Fruit fly (Drosophila melanogaster) whole organism, prepupa: ENCODE data around the gene CG8300.

ENCODE experiments used
- Blimp-1 ChIP-seq: fragments of 200-800 bp; sonication (Bioruptor generic); optimal IDR thresholded peaks from 3 replicates; lab custom pipeline; 2017; ENCODE audit warnings: missing biosample characterization, missing genetic modification characterization, mild to moderate bottlenecking, moderate library complexity, missing genetic modification reagents
- CG10631 ChIP-seq: fragments of 200-800 bp; sonication (Bioruptor generic); optimal IDR thresholded peaks from 2 replicates; lab custom pipeline; 2016; ENCODE audit warnings: missing biosample characterization, missing genetic modification characterization
- CG10669 ChIP-seq: fragments of 200-800 bp; sonication (Bioruptor generic); optimal IDR thresholded peaks from 3 replicates; lab custom pipeline; 2018; ENCODE audit warnings: missing biosample characterization, mild to moderate bottlenecking, missing genetic modification characterization, moderate library complexity
- CG11902 ChIP-seq: fragments of 200-800 bp; sonication (Bioruptor generic); optimal IDR thresholded peaks from 3 replicates; lab custom pipeline; 2016; ENCODE audit warnings: missing biosample characterization, missing genetic modification characterization
- CG1621 ChIP-seq: fragments of 200-800 bp; sonication (Bioruptor generic); optimal IDR thresholded peaks from 3 replicates; lab custom pipeline; 2018; ENCODE audit warnings: missing biosample characterization, mild to moderate bottlenecking, missing genetic modification characterization
- CG31627 ChIP-seq: fragments of 200-800 bp; sonication (Bioruptor generic); optimal IDR thresholded peaks from 3 replicates; lab custom pipeline; 2016; ENCODE audit warnings: missing biosample characterization, missing genetic modification characterization
- CG34406 ChIP-seq: fragments of 200-800 bp; sonication (Bioruptor generic); optimal IDR thresholded peaks from 3 replicates; lab custom pipeline; 2016; ENCODE audit warnings: missing biosample characterization, missing genetic modification characterization
- CG3919 ChIP-seq: fragments of 200-800 bp; sonication (Bioruptor generic); optimal IDR thresholded peaks from 3 replicates; lab custom pipeline; 2016; ENCODE audit warnings: missing biosample characterization, missing genetic modification characterization
- CG6808 ChIP-seq: fragments of 200-800 bp; sonication (Bioruptor generic); optimal IDR thresholded peaks from 3 replicates; lab custom pipeline; 2017; ENCODE audit warnings: missing biosample characterization, missing genetic modification characterization, mild to moderate bottlenecking, moderate library complexity, missing genetic modification reagents
- CG7368 ChIP-seq: fragments of 200-800 bp; sonication (Bioruptor generic); optimal IDR thresholded peaks from 3 replicates; lab custom pipeline; 2016; ENCODE audit warnings: missing biosample characterization, missing genetic modification characterization
- CG8119 ChIP-seq: fragments of 200-800 bp; sonication (Bioruptor generic); IDR thresholded peaks from 3 replicates; pipeline ENCODE4 v1.3.6; 2022; ENCODE audit warnings: missing biosample characterization, missing genetic modification characterization
- CG8632 ChIP-seq: fragments of 200-800 bp; sonication (Bioruptor generic); optimal IDR thresholded peaks from 3 replicates; lab custom pipeline; 2016; ENCODE audit warnings: missing biosample characterization, missing genetic modification characterization
- CG9139 ChIP-seq: fragments of 200-800 bp; sonication (Bioruptor generic); optimal IDR thresholded peaks from 3 replicates; lab custom pipeline; 2017; ENCODE audit warnings: missing biosample characterization, mild to moderate bottlenecking, missing genetic modification characterization
- Eip78C ChIP-seq: fragments of 200-800 bp; sonication (Bioruptor generic); peaks from one replicate; lab custom pipeline; 2016; ENCODE audit warnings: missing biosample characterization, missing genetic modification characterization
- Eip93F ChIP-seq: fragments of 200-800 bp; sonication (Bioruptor generic); optimal IDR thresholded peaks from 2 replicates; lab custom pipeline; 2016; ENCODE audit warnings: missing biosample characterization, mild to moderate bottlenecking, missing genetic modification characterization
- Gug ChIP-seq: fragments of 200-800 bp; sonication (Bioruptor generic); IDR thresholded peaks from 2 replicates; pipeline ENCODE4 v1.3.6; 2022; ENCODE audit warnings: missing biosample characterization, missing genetic modification characterization
- Hr38 ChIP-seq: sonication (Bioruptor generic); optimal IDR thresholded peaks from 2 replicates; lab custom pipeline; 2016; ENCODE audit warnings: missing biosample characterization, missing genetic modification characterization
- Hr39 ChIP-seq: fragments of 200-800 bp; sonication (Bioruptor generic); optimal IDR thresholded peaks from 2 replicates; lab custom pipeline; 2016; ENCODE audit warnings: missing biosample characterization, missing genetic modification characterization
- Lpt ChIP-seq: fragments of 200-800 bp; sonication (Bioruptor generic); optimal IDR thresholded peaks from 3 replicates; lab custom pipeline; 2016; ENCODE audit warnings: missing biosample characterization, missing genetic modification characterization
- Met ChIP-seq: fragments of 200-800 bp; sonication (Bioruptor generic); optimal IDR thresholded peaks from 3 replicates; lab custom pipeline; 2016; ENCODE audit warnings: missing biosample characterization, missing genetic modification characterization
- Sox102F ChIP-seq: fragments of 200-800 bp; sonication (Bioruptor generic); optimal IDR thresholded peaks from 2 replicates; lab custom pipeline; 2016; ENCODE audit warnings: missing biosample characterization, mild to moderate bottlenecking, missing genetic modification characterization
- Sox14 ChIP-seq: fragments of 200-800 bp; sonication (Bioruptor generic); optimal IDR thresholded peaks from 3 replicates; lab custom pipeline; 2016; ENCODE audit warnings: missing biosample characterization, missing genetic modification characterization
- dsx ChIP-seq: fragments of 200-800 bp; optimal IDR thresholded peaks from 3 replicates; lab custom pipeline; 2019; ENCODE audit warnings: missing biosample characterization, mild to moderate bottlenecking, missing genetic modification characterization, moderate library complexity; ENCODE audit not compliant: poor library complexity, severe bottlenecking
- esn ChIP-seq: fragments of 200-800 bp; sonication (Bioruptor generic); optimal IDR thresholded peaks from 2 replicates; lab custom pipeline; 2016; ENCODE audit warnings: missing biosample characterization, mild to moderate bottlenecking, missing genetic modification characterization, moderate library complexity
- fd59A ChIP-seq: fragments of 200-800 bp; sonication (Bioruptor generic); optimal IDR thresholded peaks from 2 replicates; lab custom pipeline; 2017; ENCODE audit warnings: missing biosample characterization, mild to moderate bottlenecking, missing genetic modification characterization, missing genetic modification reagents
- fd85E ChIP-seq: fragments of 200-800 bp; sonication (Bioruptor generic); optimal IDR thresholded peaks from 3 replicates; lab custom pipeline; 2016; ENCODE audit warnings: missing biosample characterization, missing genetic modification characterization
- fkh ChIP-seq: fragments of 200-800 bp; sonication (Bioruptor generic); optimal IDR thresholded peaks from 3 replicates; lab custom pipeline; 2017; ENCODE audit warnings: missing biosample characterization, mild to moderate bottlenecking, missing genetic modification characterization, moderate library complexity
- net ChIP-seq: fragments of 200-800 bp; sonication (Bioruptor generic); optimal IDR thresholded peaks from 3 replicates; lab custom pipeline; 2016; ENCODE audit warnings: missing biosample characterization, missing genetic modification characterization
- svp ChIP-seq: fragments of 200-800 bp; sonication (Bioruptor generic); peaks from one replicate; lab custom pipeline; 2016; ENCODE audit warnings: missing biosample characterization, missing genetic modification characterization
- vri ChIP-seq: fragments of 200-800 bp; sonication (Bioruptor generic); optimal IDR thresholded peaks from 3 replicates; lab custom pipeline; 2016; ENCODE audit warnings: missing biosample characterization, mild to moderate bottlenecking, missing genetic modification characterization

CG8300 gene

dm6 chrX:7068088-7068487 lies 36.6 kb upstream of the CG8300 start:
- TF ChIP-seq fkh (GFP tag; lab: Kevin White, UChicago): no peak
- peak; percentile 46 for TF ChIP-seq Eip78C (GFP tag; lab: Kevin White, UChicago)
- TF ChIP-seq CG10631 (GFP tag; lab: Kevin White, UChicago): no peak
- TF ChIP-seq vri (GFP tag; lab: Kevin White, UChicago): peak; percentile 10

- TF ChIP-seq vri (GFP tag; lab: Kevin White, UChicago) (peak; percentile 74), svp (GFP tag; lab: Kevin White, UChicago) (peak; percentile 92), Eip93F (GFP tag; lab: Kevin White, UChicago) (no peak)
These were observed 35.6 kb upstream of the CG8300 start, which contains the start of gene CG4607 for dm6 chrX:7069011-7069463. CG4607 (plus strand) TSS chrX:7069413.

- TF ChIP-seq Hr38 (GFP tag; lab: Kevin White, UChicago) (no peak), vri (GFP tag; lab: Kevin White, UChicago) (peak; percentile 22), Blimp-1 (GFP tag; lab: Kevin White, UChicago) (no peak), CG11902 (GFP tag; lab: Kevin White, UChicago) (no peak)
These were observed 31.3 kb upstream of the CG8300 start for dm6 chrX:7073234-7073878.

dm6 chrX:7074316-7074925 lies 30.3 kb upstream of the CG8300 start:
- TF ChIP-seq CG10669 (GFP tag; lab: Kevin White, UChicago) (no peak), CG6808 (GFP tag; lab: Kevin White, UChicago) (no peak), Sox14 (GFP tag; lab: Kevin White, UChicago) (no peak), CG1621 (tag; lab: Kevin White, UChicago) (no peak), CG9139 (no peak), CG8119 (GFP tag; lab: Robert Waterston, UW) (no peak), net (GFP tag; lab: Kevin White, UChicago) (no peak), CG11902 (GFP tag; lab: Kevin White, UChicago) (no peak), fd85E (no peak), CG10631 (GFP tag; lab: Kevin White, UChicago) (no peak), Hr39 (GFP tag; lab: Kevin White, UChicago) (no peak)

- no peak for TF ChIP-seq CG8632 (GFP tag; lab: Kevin White, UChicago)
- TF ChIP-seq fd59A (GFP tag; lab: Kevin White, UChicago): no peak
- no peak for TF ChIP-seq dsx (GFP tag; lab: Kevin White, UChicago)
- TF ChIP-seq CG7368 (GFP tag; lab: Kevin White, UChicago): no peak
- no peak for TF ChIP-seq Lpt (GFP tag; lab: Kevin White, UChicago)
- TF ChIP-seq CG11902 (GFP tag; lab: Kevin White, UChicago): no peak
- no peak for TF ChIP-seq esn (GFP tag; lab: Kevin White, UChicago)
- TF ChIP-seq Gug: no peak
- no peak for TF ChIP-seq Met
- TF ChIP-seq Hr38 (GFP tag; lab: Kevin White, UChicago): no peak
- TF ChIP-seq CG31627: no peak
- TF ChIP-seq CG8119 (GFP tag; lab: Robert Waterston, UW): no peak
- TF ChIP-seq CG34406: no peak
- TF ChIP-seq CG3919 (GFP tag; lab: Kevin White, UChicago): no peak
- TF ChIP-seq Sox102F (GFP tag; lab: Kevin White, UChicago): no peak
- no peak for TF ChIP-seq CG10669 (GFP tag; lab: Kevin White, UChicago)
These were observed 22.3 kb upstream of the CG8300 start for dm6 chrX:7082407-7082806.
